Worm (Caenorhabditis elegans) whole organism, young adult: ENCODE data around the gene slc-17.4.

ENCODE experiments used
- B0035.1 ChIP-seq: sonication (generic microtip); optimal IDR thresholded peaks from 2 replicates; lab custom pipeline; 2016; ENCODE audit warnings: missing genetic modification characterization, mild to moderate bottlenecking, missing compliant biosample characterization, missing genotype, missing genetic modification reagents
- B0336.3 ChIP-seq: fragments of 200-800 bp; sonication (Bioruptor generic); IDR thresholded peaks from 2 replicates; pipeline ENCODE4 v1.3.6; 2022; ENCODE audit warnings: missing genetic modification characterization, missing compliant biosample characterization
- C17E4.6 ChIP-seq: fragments of 200-800 bp; sonication (Bioruptor generic); IDR thresholded peaks from 2 replicates; pipeline ENCODE4 v1.3.6; 2022; ENCODE audit warnings: missing genetic modification reagents, missing genetic modification characterization, missing compliant biosample characterization
- F10E7.11 ChIP-seq: sonication (generic microtip); optimal IDR thresholded peaks from 2 replicates; lab custom pipeline; 2017; ENCODE audit warnings: mild to moderate bottlenecking, missing genetic modification characterization, moderate library complexity, missing compliant biosample characterization
- F22D6.2 ChIP-seq: sonication (generic microtip); optimal IDR thresholded peaks from 2 replicates; lab custom pipeline; 2016; ENCODE audit warnings: mild to moderate bottlenecking, missing genetic modification characterization, missing compliant biosample characterization
- F55B11.4 ChIP-seq: sonication (generic microtip); optimal IDR thresholded peaks from 2 replicates; lab custom pipeline; 2016; ENCODE audit warnings: missing compliant biosample characterization, missing genetic modification characterization, borderline replicate concordance; ENCODE audit not compliant: insufficient read depth
- F57A8.1 ChIP-seq: fragments of 200-800 bp; sonication (Bioruptor generic); optimal IDR thresholded peaks from 2 replicates; lab custom pipeline; 2018; ENCODE audit warnings: mild to moderate bottlenecking, missing genetic modification characterization, moderate library complexity, missing compliant biosample characterization
- K11D2.4 ChIP-seq: fragments of 200-800 bp; sonication (Bioruptor generic); IDR thresholded peaks from 2 replicates; pipeline ENCODE4 v1.3.6; 2022; ENCODE audit warnings: missing genetic modification reagents, missing genetic modification characterization, missing compliant biosample characterization
- T07F8.4 ChIP-seq: sonication (generic microtip); optimal IDR thresholded peaks from 2 replicates; lab custom pipeline; 2016; ENCODE audit warnings: mild to moderate bottlenecking, missing genetic modification characterization, moderate library complexity, missing compliant biosample characterization
- Y53F4B.3 ChIP-seq: fragments of 200-800 bp; sonication (Bioruptor generic); IDR thresholded peaks from 2 replicates; pipeline ENCODE4 v1.3.6; 2022; ENCODE audit warnings: missing genetic modification reagents, missing genetic modification characterization, missing compliant biosample characterization
- Y56A3A.18 ChIP-seq: fragments of 200-800 bp; sonication (Bioruptor generic); IDR thresholded peaks from 2 replicates; pipeline ENCODE4 v1.3.6; 2022; ENCODE audit warnings: missing genetic modification reagents, missing genetic modification characterization, missing compliant biosample characterization
- Y95B8A.8 ChIP-seq: fragments of 200-800 bp; sonication (Bioruptor generic); IDR thresholded peaks from 2 replicates; pipeline ENCODE4 v1.3.6; 2022; ENCODE audit warnings: missing genetic modification reagents, missing genetic modification characterization, missing compliant biosample characterization
- bed-2 ChIP-seq: fragments of 200-800 bp; sonication (Bioruptor generic); IDR thresholded peaks from 2 replicates; pipeline ENCODE4 v1.3.6; 2022; ENCODE audit warnings: missing genetic modification reagents, missing genetic modification characterization, missing compliant biosample characterization
- ccch-3 ChIP-seq: fragments of 200-800 bp; sonication (Bioruptor generic); optimal IDR thresholded peaks from 2 replicates; lab custom pipeline; 2018; ENCODE audit warnings: mild to moderate bottlenecking, missing genetic modification characterization, missing compliant biosample characterization
- ceh-58 ChIP-seq: fragments of 200-800 bp; sonication (Bioruptor generic); IDR thresholded peaks from 2 replicates; pipeline ENCODE4 v1.3.6; 2022; ENCODE audit warnings: missing genetic modification characterization, missing compliant biosample characterization
- die-1 ChIP-seq: sonication (generic microtip); optimal IDR thresholded peaks from 2 replicates; lab custom pipeline; 2016; ENCODE audit warnings: missing genotype, mild to moderate bottlenecking, missing genetic modification characterization, missing compliant biosample characterization
- hmg-20 ChIP-seq: fragments of 200-800 bp; sonication (Bioruptor generic); IDR thresholded peaks from 2 replicates; pipeline ENCODE4 v1.3.6; 2022; ENCODE audit warnings: missing genetic modification reagents, missing genetic modification characterization, missing compliant biosample characterization
- lag-1 ChIP-seq: fragments of 200-800 bp; sonication (Bioruptor generic); IDR thresholded peaks from 2 replicates; pipeline ENCODE4 v1.3.6; 2022; ENCODE audit warnings: missing genetic modification reagents, missing genetic modification characterization, missing compliant biosample characterization
- lin-40 ChIP-seq: sonication (generic microtip); optimal IDR thresholded peaks from 2 replicates; lab custom pipeline; 2016; ENCODE audit warnings: missing genetic modification characterization, mild to moderate bottlenecking, missing compliant biosample characterization, missing genotype, missing genetic modification reagents
- lin-54 ChIP-seq: fragments of 200-800 bp; sonication (Bioruptor generic); optimal IDR thresholded peaks from 2 replicates; lab custom pipeline; 2018; ENCODE audit warnings: mild to moderate bottlenecking, missing genetic modification characterization, missing compliant biosample characterization
- lir-1 ChIP-seq: fragments of 200-800 bp; sonication (Bioruptor generic); conservative IDR thresholded peaks from 2 replicates; pipeline ENCODE4 v1.3.6; 2022; ENCODE audit warnings: missing genetic modification reagents, missing genetic modification characterization, missing compliant biosample characterization
- lsl-1 ChIP-seq: fragments of 200-800 bp; sonication (Bioruptor generic); optimal IDR thresholded peaks from 2 replicates; lab custom pipeline; 2018; ENCODE audit warnings: mild to moderate bottlenecking, missing genetic modification characterization, moderate library complexity, missing compliant biosample characterization
- madf-3 ChIP-seq: fragments of 200-800 bp; sonication (Bioruptor generic); IDR thresholded peaks from 2 replicates; pipeline ENCODE4 v1.3.6; 2022; ENCODE audit warnings: missing genetic modification reagents, missing genetic modification characterization, missing compliant biosample characterization
- madf-6 ChIP-seq: fragments of 200-800 bp; sonication (Bioruptor generic); IDR thresholded peaks from 2 replicates; pipeline ENCODE4 v1.3.6; 2022; ENCODE audit warnings: missing genetic modification reagents, missing genetic modification characterization, missing compliant biosample characterization
- madf-8 ChIP-seq: fragments of 200-800 bp; sonication (Bioruptor generic); conservative IDR thresholded peaks from 2 replicates; pipeline ENCODE4 v1.3.6; 2022; ENCODE audit warnings: missing genetic modification reagents, missing genetic modification characterization, missing compliant biosample characterization
- mel-28 ChIP-seq: sonication (generic microtip); optimal IDR thresholded peaks from 2 replicates; lab custom pipeline; 2016; ENCODE audit warnings: borderline replicate concordance, mild to moderate bottlenecking, missing genetic modification characterization, missing compliant biosample characterization
- mxl-1 ChIP-seq: sonication (generic microtip); optimal IDR thresholded peaks from 2 replicates; lab custom pipeline; 2016; ENCODE audit warnings: missing genetic modification characterization, missing compliant biosample characterization
- nfya-1 ChIP-seq: sonication (generic microtip); optimal IDR thresholded peaks from 2 replicates; lab custom pipeline; 2017; ENCODE audit warnings: antibody characterized with exemption, missing compliant biosample characterization, missing genetic modification characterization, borderline replicate concordance; ENCODE audit not compliant: insufficient read depth
- nfya-2 ChIP-seq: fragments of 200-800 bp; sonication (Bioruptor generic); IDR thresholded peaks from 2 replicates; pipeline ENCODE4 v1.3.6; 2022; ENCODE audit warnings: missing genetic modification reagents, missing genetic modification characterization, missing compliant biosample characterization
- nhr-120 ChIP-seq: fragments of 200-800 bp; sonication (Bioruptor generic); IDR thresholded peaks from 2 replicates; pipeline ENCODE4 v1.3.6; 2022; ENCODE audit warnings: missing genetic modification characterization, missing compliant biosample characterization
- nhr-90 ChIP-seq: sonication (generic microtip); optimal IDR thresholded peaks from 2 replicates; lab custom pipeline; 2016; ENCODE audit warnings: missing genotype, mild to moderate bottlenecking, missing genetic modification characterization, missing compliant biosample characterization
- sdz-38 ChIP-seq: sonication (generic microtip); optimal IDR thresholded peaks from 2 replicates; lab custom pipeline; 2016; ENCODE audit warnings: missing genotype, missing genetic modification characterization, missing compliant biosample characterization
- sea-2 ChIP-seq: fragments of 200-800 bp; sonication (Bioruptor generic); IDR thresholded peaks from 2 replicates; pipeline ENCODE4 v1.3.6; 2022; ENCODE audit warnings: missing genetic modification characterization, missing compliant biosample characterization
- sptf-2 ChIP-seq: fragments of 200-800 bp; sonication (Bioruptor generic); optimal IDR thresholded peaks from 2 replicates; lab custom pipeline; 2018; ENCODE audit warnings: mild to moderate bottlenecking, missing genetic modification characterization, missing compliant biosample characterization
- tlf-1 ChIP-seq: fragments of 200-800 bp; sonication (Bioruptor generic); optimal IDR thresholded peaks from 2 replicates; lab custom pipeline; 2018; ENCODE audit warnings: mild to moderate bottlenecking, missing genetic modification characterization, missing compliant biosample characterization
- ztf-26 ChIP-seq: sonication (generic microtip); optimal IDR thresholded peaks from 2 replicates; lab custom pipeline; 2017; ENCODE audit warnings: missing genetic modification characterization, missing compliant biosample characterization
- ztf-3 ChIP-seq: fragments of 200-800 bp; sonication (Bioruptor generic); optimal IDR thresholded peaks from 2 replicates; lab custom pipeline; 2018; ENCODE audit warnings: mild to moderate bottlenecking, missing genetic modification characterization, missing compliant biosample characterization

Gene slc-17.4

ce11 chrIV:17301933-17302332, 10.4 kb upstream of the slc-17.4 start, which contains the start of gene ifta-2:
Gene ifta-2 (minus strand): TSS chrIV:17302033.
- TF ChIP-seq B0336.3 (GFP tag; lab: Robert Waterston, UW) (no peak), lag-1 (GFP tag; lab: Robert Waterston, UW) (no peak), nfya-1 (tag; lab: Kevin White, UChicago) (no peak), madf-8 (GFP tag; lab: Robert Waterston, UW) (no peak), tlf-1 (GFP tag; lab: Kevin White, UChicago) (no peak)
- TF ChIP-seq, all 124 proteins: peak for 0

- no peak for TF ChIP-seq hmg-20
- TF ChIP-seq lir-1 (GFP tag; lab: Robert Waterston, UW) = no peak
- TF ChIP-seq mel-28 (tag; lab: Kevin White, UChicago) = no peak
- no peak for TF ChIP-seq F55B11.4 (tag; lab: Kevin White, UChicago)
- TF ChIP-seq bed-2 (GFP tag; lab: Robert Waterston, UW) = no peak
- no peak for TF ChIP-seq madf-6 (GFP tag; lab: Robert Waterston, UW)
- TF ChIP-seq nfya-2 = no peak
- no peak for TF ChIP-seq C17E4.6 (GFP tag; lab: Robert Waterston, UW)
- TF ChIP-seq ztf-26 (tag; lab: Kevin White, UChicago) = no peak
- TF ChIP-seq Y95B8A.8 = no peak
- TF ChIP-seq T07F8.4 = no peak
- no peak for TF ChIP-seq madf-8 (GFP tag; lab: Robert Waterston, UW)
- TF ChIP-seq sdz-38 = no peak
- TF ChIP-seq lin-54 (GFP tag; lab: Kevin White, UChicago) = no peak
- no peak for TF ChIP-seq ztf-3 (GFP tag; lab: Kevin White, UChicago)
- no peak for TF ChIP-seq K11D2.4 (GFP tag; lab: Robert Waterston, UW)
- TF ChIP-seq, all 124 proteins: peak for 0
These were observed 3.0 kb upstream of the slc-17.4 start, which contains the start of gene T28F3.5 for ce11 chrIV:17294489-17294888. Gene T28F3.5 (plus strand): TSS chrIV:17294789.

- TF ChIP-seq T07F8.4 (no peak), madf-3 (GFP tag; lab: Robert Waterston, UW) (no peak), die-1 (tag; lab: Kevin White, UChicago) (no peak), sea-2 (no peak), F57A8.1 (GFP tag; lab: Kevin White, UChicago) (no peak), mxl-1 (tag; lab: Kevin White, UChicago) (no peak), B0035.1 (tag; lab: Kevin White, UChicago) (no peak), Y53F4B.3 (no peak), F10E7.11 (tag; lab: Kevin White, UChicago) (no peak), lin-40 (tag; lab: Kevin White, UChicago) (no peak), lsl-1 (no peak), ccch-3 (GFP tag; lab: Kevin White, UChicago) (no peak), F22D6.2 (no peak), nhr-90 (no peak), Y56A3A.18 (GFP tag; lab: Robert Waterston, UW) (no peak), sptf-2 (GFP tag; lab: Kevin White, UChicago) (no peak), ceh-58 (no peak), nhr-120 (GFP tag; lab: Robert Waterston, UW) (no peak)
These were observed 2.1 kb upstream of the slc-17.4 start for ce11 chrIV:17293679-17294078.
